Worm (Caenorhabditis elegans): ENCODE results near the gene Y116A8C.24.
"Not testable (repeated sequence)": the region's sequence is repeated elsewhere in the genome, so short reads cannot be mapped to it uniquely, and the experiment has no call there.

- not testable (repeated sequence) for TF ChIP-seq lag-1 (GFP tag; IDR thresholded peaks at IDR 0.05); ceh-40 (GFP tag; IDR thresholded peaks at IDR 0.05); pha-4 (tag; optimal IDR thresholded peaks at IDR 0.05); zfh-2 (GFP tag; conservative IDR thresholded peaks at IDR 0.05); nfya-1 (tag; optimal IDR thresholded peaks at IDR 0.05; ENCODE audit: borderline replicate concordance, insufficient read depth); unc-130 (GFP tag; optimal IDR thresholded peaks at IDR 0.05); F39B2.1 (GFP tag; IDR thresholded peaks at IDR 0.05); lsl-1 (GFP tag; optimal IDR thresholded peaks at IDR 0.05); ztf-18 (tag; optimal IDR thresholded peaks at IDR 0.05); Y79H2A.3 (GFP tag; conservative IDR thresholded peaks at IDR 0.05); dox-1 (GFP tag; IDR thresholded peaks at IDR 0.05); him-1 (tag; optimal IDR thresholded peaks at IDR 0.05); ccch-3 (GFP tag; optimal IDR thresholded peaks at IDR 0.05); ama-1 (optimal IDR thresholded peaks at IDR 0.05); ama-1 (GFP tag; optimal IDR thresholded peaks at IDR 0.05)
Observed at ce11 chrIV:17058489-17059121, 12.1 kb downstream of the Y116A8C.24 start.
